Worm (Caenorhabditis elegans): Measurements from ENCODE around the gene C18F10.7.

DNA sequence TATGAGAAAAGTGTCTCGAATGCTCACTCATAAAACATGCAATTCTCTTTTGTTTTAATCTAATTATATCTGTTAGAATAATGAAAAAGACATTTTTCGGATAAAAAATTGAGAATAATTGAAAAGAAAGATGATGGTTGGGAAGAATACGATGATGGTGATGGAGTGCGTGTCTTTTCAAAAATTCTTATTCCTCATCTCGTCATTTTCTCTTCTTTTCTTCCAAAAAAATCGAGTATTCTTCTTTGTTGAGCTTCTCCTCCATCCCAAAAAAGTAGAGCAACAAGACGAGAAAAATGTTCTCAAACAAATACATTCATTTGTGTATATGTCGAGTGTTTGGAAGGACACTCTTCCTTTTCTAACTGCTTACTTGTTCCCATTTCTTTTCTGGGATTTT is 19.4 kb upstream of the C18F10.7 start:
- no peak for TF ChIP-seq dao-5 (tag; optimal IDR thresholded peaks at IDR 0.05)
- TF ChIP-seq him-1 (tag; optimal IDR thresholded peaks at IDR 0.05): no peak
- TF ChIP-seq W03F9.2 (tag; optimal IDR thresholded peaks at IDR 0.05): no peak
